Worm (Caenorhabditis elegans): ENCODE data around the gene mif-4.

mif-4 gene

ce11 chrIV:6321667-6322066 lies 14.1 kb downstream of the mif-4 start, which contains the start of gene Y73B6BL.29 (continued):
- TF ChIP-seq fkh-10 (GFP tag; optimal IDR thresholded peaks at IDR 0.05), result peak; percentile 71
- peak; percentile 71 for TF ChIP-seq T20F7.1 (GFP tag; optimal IDR thresholded peaks at IDR 0.05)
- peak; percentile 84 for TF ChIP-seq snpc-1.2 (GFP tag; IDR thresholded peaks at IDR 0.05)
- peak; percentile 39 to 68 for TF ChIP-seq daf-16 (GFP tag; optimal IDR thresholded peaks at IDR 0.05)
- peak; percentile 45 for TF ChIP-seq daf-16 (tag; optimal IDR thresholded peaks at IDR 0.05)
- peak; percentile 91 for TF ChIP-seq ZK337.2 (GFP tag; IDR thresholded peaks at IDR 0.05)
- peak; percentile 51; the same call in 1 of the 2 replicates for TF ChIP-seq ctbp-1 (GFP tag; IDR thresholded peaks at IDR 0.05)
- TF ChIP-seq egl-27 (tag; optimal IDR thresholded peaks at IDR 0.05), result no peak
- peak; percentile 78; the same call in 1 of the 2 replicates for TF ChIP-seq pha-4 (GFP tag; IDR thresholded peaks at IDR 0.05)
- peak; percentile 14 for TF ChIP-seq pha-4 (tag; optimal IDR thresholded peaks at IDR 0.05)
- TF ChIP-seq sdz-12 (GFP tag; optimal IDR thresholded peaks at IDR 0.05), result peak; percentile 90
- TF ChIP-seq F44E2.7 (GFP tag; IDR thresholded peaks at IDR 0.05), result no peak
- TF ChIP-seq lin-13 (GFP tag; optimal IDR thresholded peaks at IDR 0.05), result peak; percentile 35
- peak; percentile 90 for TF ChIP-seq dve-1 (tag; optimal IDR thresholded peaks at IDR 0.05; ENCODE audit: insufficient read depth)
- TF ChIP-seq spr-1 (tag; optimal IDR thresholded peaks at IDR 0.05), result peak; percentile 41
- no peak for TF ChIP-seq daf-12 (tag; optimal IDR thresholded peaks at IDR 0.05)
- TF ChIP-seq madf-9 (GFP tag; conservative IDR thresholded peaks at IDR 0.05), result peak; percentile 86
- TF ChIP-seq dmd-9 (GFP tag; IDR thresholded peaks at IDR 0.05), result peak; percentile 82
- TF ChIP-seq mes-2 (tag; optimal IDR thresholded peaks at IDR 0.05; ENCODE audit: poor library complexity, severe bottlenecking), result peak; percentile 100
- TF ChIP-seq nhr-111 (GFP tag; optimal IDR thresholded peaks at IDR 0.05), result no peak
- peak; percentile 85 for TF ChIP-seq Y48G9A.11 (GFP tag; IDR thresholded peaks at IDR 0.05)
- TF ChIP-seq mxl-3 (GFP tag; optimal IDR thresholded peaks at IDR 0.05), result peak; percentile 51
- peak; percentile 42 for TF ChIP-seq nhr-48 (tag; optimal IDR thresholded peaks at IDR 0.05)
- no peak; the same call in 1 of the 2 replicates for TF ChIP-seq mdt-29 (GFP tag; IDR thresholded peaks at IDR 0.05)
- no peak for TF ChIP-seq R02D3.7 (tag; optimal IDR thresholded peaks at IDR 0.05)
- TF ChIP-seq lir-3 (tag; optimal IDR thresholded peaks at IDR 0.05), result peak; percentile 35
- TF ChIP-seq ZK546.5 (tag; optimal IDR thresholded peaks at IDR 0.05), result peak; percentile 43 to 51
- peak; percentile 78 for TF ChIP-seq rbr-2 (tag; optimal IDR thresholded peaks at IDR 0.05)
- TF ChIP-seq aly-2 (tag; optimal IDR thresholded peaks at IDR 0.05), result no peak
- TF ChIP-seq arid-1 (GFP tag; conservative IDR thresholded peaks at IDR 0.05), result peak; percentile 72
- peak; percentile 88 for TF ChIP-seq zfp-2 (tag; optimal IDR thresholded peaks at IDR 0.05)
- no peak for TF ChIP-seq nhr-76 (tag; optimal IDR thresholded peaks at IDR 0.05)
- peak; percentile 99 for TF ChIP-seq dpl-1 (GFP tag; optimal IDR thresholded peaks at IDR 0.05)
- no peak for TF ChIP-seq daf-19 (GFP tag; conservative IDR thresholded peaks at IDR 0.05)
- TF ChIP-seq pqm-1 (tag; optimal IDR thresholded peaks at IDR 0.05), result no peak
- TF ChIP-seq T26A8.4 (GFP tag; IDR thresholded peaks at IDR 0.05), result peak; percentile 77
- peak; percentile 94 for TF ChIP-seq duxl-1 (tag; optimal IDR thresholded peaks at IDR 0.05; ENCODE audit: poor library complexity)
- TF ChIP-seq lin-29 (GFP tag; IDR thresholded peaks at IDR 0.05), result no peak
- peak in 1 of 2 experiments; percentile 44 for TF ChIP-seq mdl-1 (tag; optimal IDR thresholded peaks at IDR 0.05)
- no peak for TF ChIP-seq egl-43 (GFP tag; IDR thresholded peaks at IDR 0.05)
- peak; percentile 68 to 96 for TF ChIP-seq lsy-2 (tag; optimal IDR thresholded peaks at IDR 0.05)
- peak; percentile 54 for TF ChIP-seq F10B5.3 (tag; optimal IDR thresholded peaks at IDR 0.05)
- peak; percentile 86 for TF ChIP-seq lin-38 (GFP tag; IDR thresholded peaks at IDR 0.05)
- TF ChIP-seq mep-1 (tag; optimal IDR thresholded peaks at IDR 0.05), result peak; percentile 88
- peak; percentile 93 for TF ChIP-seq ceh-44 (GFP tag; IDR thresholded peaks at IDR 0.05)
- TF ChIP-seq F37D6.2 (tag; optimal IDR thresholded peaks at IDR 0.05), result peak; percentile 76
- TF ChIP-seq lin-39 (tag; optimal IDR thresholded peaks at IDR 0.05), result no peak
- peak; percentile 60 for TF ChIP-seq nhr-28 (tag; optimal IDR thresholded peaks at IDR 0.05)
- TF ChIP-seq ceh-32 (tag; optimal IDR thresholded peaks at IDR 0.05; ENCODE audit: poor library complexity), result peak; percentile 58
- peak; percentile 72 for TF ChIP-seq zip-2 (tag; optimal IDR thresholded peaks at IDR 0.05)
- TF ChIP-seq snpc-4 (tag; optimal IDR thresholded peaks at IDR 0.05), result no peak
